Fruit fly (Drosophila melanogaster) whole organism, adult: ENCODE data around the gene mtSSB.

Experiments
- CG11617 ChIP-seq: fragments of 200-800 bp; sonication (Bioruptor generic); optimal IDR thresholded peaks from 2 replicates; lab custom pipeline; 2017; ENCODE audit warnings: mild to moderate bottlenecking, missing biosample characterization, missing genetic modification reagents, missing genetic modification characterization
- CG12768 ChIP-seq: fragments of 200-800 bp; sonication (Bioruptor generic); optimal IDR thresholded peaks from 2 replicates; lab custom pipeline; 2017; ENCODE audit warnings: missing biosample characterization, missing genetic modification characterization, mild to moderate bottlenecking, moderate library complexity, missing genetic modification reagents
- CG14711 ChIP-seq: fragments of 200-800 bp; sonication (Bioruptor generic); optimal IDR thresholded peaks from 2 replicates; lab custom pipeline; 2018; ENCODE audit warnings: missing biosample characterization, mild to moderate bottlenecking, missing genetic modification characterization, moderate library complexity
- CG1620 ChIP-seq: fragments of 200-800 bp; sonication (Bioruptor generic); optimal IDR thresholded peaks from 2 replicates; lab custom pipeline; 2016; ENCODE audit warnings: missing biosample characterization, missing genetic modification characterization
- CG33017 ChIP-seq: fragments of 200-800 bp; sonication (Bioruptor generic); optimal IDR thresholded peaks from 2 replicates; lab custom pipeline; 2018; ENCODE audit warnings: missing biosample characterization, mild to moderate bottlenecking, missing genetic modification characterization, moderate library complexity
- CG7101 ChIP-seq: fragments of 200-800 bp; sonication (Bioruptor generic); optimal IDR thresholded peaks from 2 replicates; lab custom pipeline; 2018; ENCODE audit warnings: missing biosample characterization, mild to moderate bottlenecking, missing genetic modification characterization, moderate library complexity
- Clk ChIP-seq: fragments of 200-800 bp; sonication (Bioruptor generic); optimal IDR thresholded peaks from 2 replicates; lab custom pipeline; 2017; ENCODE audit warnings: missing biosample characterization, missing genetic modification characterization
- Crg-1 ChIP-seq: fragments of 200-800 bp; sonication (Bioruptor generic); optimal IDR thresholded peaks from 2 replicates; lab custom pipeline; 2016; ENCODE audit warnings: missing biosample characterization, missing genetic modification characterization
- Hr96 ChIP-seq: fragments of 200-800 bp; sonication (Bioruptor generic); optimal IDR thresholded peaks from 2 replicates; lab custom pipeline; 2016; ENCODE audit warnings: missing biosample characterization, missing genetic modification characterization
- Mnt ChIP-seq: fragments of 200-800 bp; sonication (Bioruptor generic); optimal IDR thresholded peaks from 2 replicates; lab custom pipeline; 2016; ENCODE audit warnings: missing biosample characterization, mild to moderate bottlenecking, missing genetic modification characterization
- kay ChIP-seq: fragments of 200-800 bp; sonication (Bioruptor generic); peaks from one replicate; lab custom pipeline; 2016; ENCODE audit warnings: missing biosample characterization, missing genetic modification characterization, borderline replicate concordance
- pad ChIP-seq: fragments of 200-800 bp; sonication (Bioruptor generic); optimal IDR thresholded peaks from 3 replicates; lab custom pipeline; 2017; ENCODE audit warnings: missing biosample characterization, missing genetic modification characterization, mild to moderate bottlenecking, moderate library complexity, missing genetic modification reagents
- toe ChIP-seq: fragments of 200-800 bp; sonication (Bioruptor generic); optimal IDR thresholded peaks from 2 replicates; lab custom pipeline; 2016; ENCODE audit warnings: missing biosample characterization, missing genetic modification characterization

DNA sequence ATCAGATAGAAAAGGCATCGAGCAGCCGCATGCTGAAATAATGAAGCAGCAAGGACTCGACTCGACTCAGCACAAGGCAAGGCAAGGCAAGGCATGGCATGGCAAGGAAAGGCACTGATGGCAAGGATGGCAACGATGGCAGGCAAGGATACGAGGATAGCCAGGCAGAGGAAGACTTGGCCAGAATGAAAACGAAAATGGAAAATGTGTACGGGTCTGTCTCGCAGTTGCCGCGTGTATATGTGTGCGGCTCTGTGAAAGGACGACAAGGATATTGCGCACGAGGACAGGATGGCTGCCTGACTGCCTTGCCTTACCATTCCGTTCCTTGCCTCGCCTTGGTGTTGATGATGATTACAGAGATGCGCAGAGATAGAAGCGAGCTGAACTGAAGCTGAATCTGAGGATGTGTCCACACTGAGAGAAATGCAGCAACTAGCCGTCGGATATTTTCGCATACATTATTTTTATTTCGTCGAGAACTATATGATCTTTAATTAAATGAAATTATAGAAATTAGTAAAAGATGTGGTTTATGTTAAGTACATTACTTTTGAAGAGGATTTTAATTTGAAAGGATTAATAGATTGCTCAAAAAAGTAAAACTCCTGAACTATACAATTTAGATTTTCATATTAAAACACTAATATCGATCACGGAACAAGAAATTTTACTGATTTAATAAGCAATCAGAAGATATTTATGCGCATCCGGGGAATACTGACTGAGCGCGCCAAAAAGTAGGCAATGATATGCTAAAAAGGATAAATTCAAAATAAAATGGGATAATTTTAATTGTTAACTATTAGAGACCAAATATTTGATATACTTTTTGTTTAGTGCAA, 9.6 kb upstream of the mtSSB start:
- TF ChIP-seq CG1620 (GFP tag; lab: Kevin White, UChicago) (no peak), CG7101 (no peak), kay (peak; percentile 70), Hr96 (GFP tag; lab: Kevin White, UChicago) (no peak), Mnt (GFP tag; lab: Kevin White, UChicago) (no peak), CG14711 (no peak), Crg-1 (GFP tag; lab: Kevin White, UChicago) (no peak), toe (GFP tag; lab: Kevin White, UChicago) (peak; percentile 41), Clk (GFP tag; lab: Kevin White, UChicago) (no peak), CG33017 (tag; lab: Kevin White, UChicago) (no peak), pad (no peak), CG12768 (GFP tag; lab: Kevin White, UChicago) (no peak), CG11617 (GFP tag; lab: Kevin White, UChicago) (no peak)
